Fruit fly (Drosophila melanogaster) whole organism, embryonic: ENCODE results near the gene CG9919.

ENCODE experiments used
- Blimp-1 ChIP-seq: fragments of 200-800 bp; sonication (Bioruptor generic); optimal IDR thresholded peaks from 3 replicates; lab custom pipeline; 2018; ENCODE audit warnings: missing biosample characterization, missing genetic modification characterization, mild to moderate bottlenecking, moderate library complexity, missing genetic modification reagents
- CG10209 ChIP-seq: fragments of 200-800 bp; sonication (Bioruptor generic); optimal IDR thresholded peaks from 3 replicates; lab custom pipeline; 2017; ENCODE audit warnings: missing biosample characterization, mild to moderate bottlenecking, missing genetic modification characterization, missing genetic modification reagents
- CG10267 ChIP-seq: fragments of 200-800 bp; sonication (Bioruptor generic); optimal IDR thresholded peaks from 2 replicates; lab custom pipeline; 2018; ENCODE audit warnings: missing biosample characterization, mild to moderate bottlenecking, missing genetic modification characterization, moderate library complexity
- CG10565 ChIP-seq: fragments of 200-800 bp; sonication (Bioruptor generic); optimal IDR thresholded peaks from 3 replicates; lab custom pipeline; 2016; ENCODE audit warnings: missing biosample characterization, mild to moderate bottlenecking, missing genetic modification characterization
- CG10654 ChIP-seq: fragments of 200-800 bp; sonication (Bioruptor generic); optimal IDR thresholded peaks from 2 replicates; lab custom pipeline; 2016; ENCODE audit warnings: missing biosample characterization, missing genetic modification characterization
- CG12659 ChIP-seq: fragments of 200-800 bp; sonication (Bioruptor generic); optimal IDR thresholded peaks from 3 replicates; lab custom pipeline; 2017; ENCODE audit warnings: mild to moderate bottlenecking, missing biosample characterization, missing genetic modification reagents, missing genetic modification characterization
- CG12769 ChIP-seq: fragments of 200-800 bp; sonication (Bioruptor generic); optimal IDR thresholded peaks from 2 replicates; lab custom pipeline; 2019; ENCODE audit warnings: missing biosample characterization, mild to moderate bottlenecking, missing genetic modification characterization, moderate library complexity
- CG13424 ChIP-seq: fragments of 200-800 bp; sonication (Bioruptor generic); optimal IDR thresholded peaks from 2 replicates; lab custom pipeline; 2019; ENCODE audit warnings: missing biosample characterization, mild to moderate bottlenecking, missing genetic modification characterization, moderate library complexity
- CG13775 ChIP-seq: fragments of 200-800 bp; sonication (Bioruptor generic); optimal IDR thresholded peaks from 3 replicates; lab custom pipeline; 2017; ENCODE audit warnings: missing biosample characterization, mild to moderate bottlenecking, missing genetic modification characterization
- CG1603 ChIP-seq: fragments of 200-800 bp; sonication (Bioruptor generic); optimal IDR thresholded peaks from 2 replicates; lab custom pipeline; 2019; ENCODE audit warnings: missing biosample characterization, mild to moderate bottlenecking, missing genetic modification characterization, moderate library complexity
- CG17186 ChIP-seq: fragments of 200-800 bp; sonication (Bioruptor generic); optimal IDR thresholded peaks from 3 replicates; lab custom pipeline; 2017; ENCODE audit warnings: missing biosample characterization, missing genetic modification reagents, missing genetic modification characterization
- CG18011 ChIP-seq: fragments of 200-800 bp; sonication (Bioruptor generic); optimal IDR thresholded peaks from 2 replicates; lab custom pipeline; 2017; ENCODE audit warnings: missing biosample characterization, missing genetic modification characterization, mild to moderate bottlenecking, moderate library complexity, missing genotype
- CG34224 ChIP-seq: fragments of 200-800 bp; sonication (Bioruptor generic); IDR thresholded peaks from 3 replicates; pipeline ENCODE4 v1.3.6; 2022; ENCODE audit warnings: missing biosample characterization, missing genetic modification characterization; ENCODE audit not compliant: partially characterized antibody
- CG3847 ChIP-seq: fragments of 200-800 bp; sonication (Bioruptor generic); IDR thresholded peaks from 2 replicates; pipeline ENCODE4 v1.3.6; 2022; ENCODE audit warnings: missing biosample characterization, missing genetic modification characterization
- CG42726 ChIP-seq: fragments of 200-800 bp; sonication (Bioruptor generic); IDR thresholded peaks from 2 replicates; pipeline ENCODE4 v1.3.6; 2022; ENCODE audit warnings: missing biosample characterization, missing genetic modification characterization; ENCODE audit not compliant: partially characterized antibody
- CG4820 ChIP-seq: fragments of 200-800 bp; sonication (Bioruptor generic); optimal IDR thresholded peaks from 3 replicates; lab custom pipeline; 2016; ENCODE audit warnings: missing biosample characterization, missing genetic modification characterization
- CG4854 ChIP-seq: fragments of 200-800 bp; sonication (Bioruptor generic); optimal IDR thresholded peaks from 2 replicates; lab custom pipeline; 2016; ENCODE audit warnings: missing biosample characterization, missing genetic modification characterization, inconsistent platforms
- CG6272 ChIP-seq: fragments of 200-800 bp; sonication (Bioruptor generic); IDR thresholded peaks from 2 replicates; pipeline ENCODE4 v1.3.6; 2022; ENCODE audit warnings: missing biosample characterization, missing genetic modification characterization
- CG6791 ChIP-seq: fragments of 200-800 bp; sonication (Bioruptor generic); IDR thresholded peaks from 3 replicates; pipeline ENCODE4 v1.3.6; 2022; ENCODE audit warnings: missing biosample characterization, missing genetic modification characterization; ENCODE audit not compliant: partially characterized antibody
- CG7271 ChIP-seq: fragments of 200-800 bp; sonication (Bioruptor generic); optimal IDR thresholded peaks from 2 replicates; lab custom pipeline; 2018; ENCODE audit warnings: missing biosample characterization, mild to moderate bottlenecking, missing genetic modification characterization, moderate library complexity
- CG7372 ChIP-seq: fragments of 200-800 bp; sonication (Bioruptor generic); IDR thresholded peaks from 2 replicates; pipeline ENCODE4 v1.3.6; 2022; ENCODE audit warnings: missing biosample characterization, missing genetic modification characterization
- CG7928 ChIP-seq: fragments of 200-800 bp; sonication (Bioruptor generic); optimal IDR thresholded peaks from 2 replicates; lab custom pipeline; 2017; ENCODE audit warnings: missing biosample characterization, mild to moderate bottlenecking, missing genetic modification characterization
- CrebB ChIP-seq: fragments of 200-800 bp; sonication (Bioruptor generic); optimal IDR thresholded peaks from 3 replicates; lab custom pipeline; 2018; ENCODE audit warnings: missing biosample characterization, mild to moderate bottlenecking, missing genetic modification characterization
- Dp ChIP-seq: fragments of 200-800 bp; sonication (Bioruptor generic); optimal IDR thresholded peaks from 2 replicates; lab custom pipeline; 2018; ENCODE audit warnings: missing biosample characterization, mild to moderate bottlenecking, missing genetic modification characterization, moderate library complexity
- Dref ChIP-seq: fragments of 200-800 bp; sonication (Bioruptor generic); IDR thresholded peaks from 2 replicates; pipeline ENCODE4 v1.3.6; 2022; ENCODE audit warnings: missing biosample characterization, missing genetic modification characterization
- E2f2 ChIP-seq: fragments of 200-800 bp; sonication (Bioruptor generic); IDR thresholded peaks from 2 replicates; pipeline ENCODE4 v1.3.6; 2022; ENCODE audit warnings: missing biosample characterization, missing genetic modification characterization
- Eip74EF ChIP-seq, 2 experiments: fragments of 200-800 bp in 1 of 2; fragments of >200 bp in 1 of 2; sonication (Bioruptor generic) in 1 of 2; optimal IDR thresholded peaks; 2 replicates each; lab custom pipeline; 2017 to 2019; ENCODE audit warnings: missing biosample characterization in 2 of 2, missing genetic modification characterization in 2 of 2, mild to moderate bottlenecking in 1 of 2, moderate library complexity in 1 of 2
- Elba2 ChIP-seq: fragments of 200-800 bp; sonication (Bioruptor generic); optimal IDR thresholded peaks from 3 replicates; lab custom pipeline; 2016; ENCODE audit warnings: missing biosample characterization, missing genetic modification characterization
- Ets97D ChIP-seq: fragments of 200-800 bp; sonication (Bioruptor generic); optimal IDR thresholded peaks from 3 replicates; lab custom pipeline; 2016; ENCODE audit warnings: missing biosample characterization, missing genetic modification characterization
- Fer3 ChIP-seq: fragments of 200-800 bp; sonication (Bioruptor generic); optimal IDR thresholded peaks from 2 replicates; lab custom pipeline; 2018; ENCODE audit warnings: missing biosample characterization, mild to moderate bottlenecking, missing genetic modification characterization, moderate library complexity
- Gsc ChIP-seq: fragments of 200-800 bp; sonication (Bioruptor generic); IDR thresholded peaks from 2 replicates; pipeline ENCODE4 v1.3.6; 2022; ENCODE audit warnings: missing biosample characterization, missing genetic modification characterization
- Med ChIP-seq: fragments of 200-800 bp; sonication (Bioruptor generic); peaks from one replicate; lab custom pipeline; 2016; ENCODE audit warnings: missing biosample characterization, missing genetic modification characterization, mild to moderate bottlenecking, inconsistent platforms, moderate library complexity
- Oaz ChIP-seq: fragments of 200-800 bp; sonication (Bioruptor generic); IDR thresholded peaks from 2 replicates; pipeline ENCODE4 v1.3.6; 2022; ENCODE audit warnings: missing biosample characterization, missing genetic modification characterization
- Ptx1 ChIP-seq: fragments of 200-800 bp; sonication (Bioruptor generic); IDR thresholded peaks from 2 replicates; pipeline ENCODE4 v1.3.6; 2022; ENCODE audit warnings: missing biosample characterization, missing genetic modification characterization
- Xrp1 ChIP-seq: fragments of 200-800 bp; sonication (Bioruptor generic); IDR thresholded peaks from 2 replicates; pipeline ENCODE4 v1.3.6; 2022; ENCODE audit warnings: missing biosample characterization, missing genetic modification characterization
- abd-A ChIP-seq: fragments of 200-800 bp; sonication (Bioruptor generic); optimal IDR thresholded peaks from 3 replicates; lab custom pipeline; 2019; ENCODE audit warnings: missing biosample characterization, mild to moderate bottlenecking, missing genetic modification characterization, moderate library complexity
- bbx ChIP-seq: fragments of 200-800 bp; sonication (Bioruptor generic); IDR thresholded peaks from 2 replicates; pipeline ENCODE4 v1.3.6; 2022; ENCODE audit warnings: missing biosample characterization, missing genetic modification characterization; ENCODE audit not compliant: partially characterized antibody
- cad ChIP-seq: fragments of >200 bp; optimal IDR thresholded peaks from 2 replicates; lab custom pipeline; 2017; ENCODE audit warnings: missing biosample characterization, missing genetic modification characterization
- crol ChIP-seq: fragments of 200-800 bp; sonication (Bioruptor generic); IDR thresholded peaks from 2 replicates; pipeline ENCODE4 v1.3.6; 2022; ENCODE audit warnings: missing biosample characterization, missing genetic modification characterization
- crp ChIP-seq, 2 experiments: fragments of 200-800 bp; sonication (Bioruptor generic); optimal IDR thresholded peaks; 2 replicates in 1 of 2; 3 replicates in 1 of 2; lab custom pipeline; 2017; ENCODE audit warnings: missing biosample characterization in 2 of 2, missing genetic modification characterization in 2 of 2, mild to moderate bottlenecking in 1 of 2, moderate library complexity in 1 of 2
- dimm ChIP-seq: fragments of 200-800 bp; sonication (Bioruptor generic); IDR thresholded peaks from 2 replicates; pipeline ENCODE4 v1.3.6; 2022; ENCODE audit warnings: missing biosample characterization, missing genetic modification characterization
- dm ChIP-seq: fragments of 200-800 bp; sonication (Bioruptor generic); optimal IDR thresholded peaks from 3 replicates; lab custom pipeline; 2016; ENCODE audit warnings: missing biosample characterization, missing genetic modification characterization
- gem ChIP-seq: fragments of 200-800 bp; sonication (Bioruptor generic); optimal IDR thresholded peaks from 2 replicates; lab custom pipeline; 2019; ENCODE audit warnings: missing biosample characterization, mild to moderate bottlenecking, missing genetic modification characterization, moderate library complexity
- ken ChIP-seq: fragments of 200-800 bp; sonication (Bioruptor generic); IDR thresholded peaks from 3 replicates; pipeline ENCODE4 v1.3.6; 2022; ENCODE audit warnings: missing biosample characterization, missing genetic modification characterization
- knrl ChIP-seq: fragments of 200-800 bp; sonication (Bioruptor generic); IDR thresholded peaks from 3 replicates; pipeline ENCODE4 v1.3.6; 2022; ENCODE audit warnings: missing biosample characterization, missing genetic modification characterization; ENCODE audit not compliant: partially characterized antibody
- odd ChIP-seq: fragments of 200-800 bp; sonication (Bioruptor generic); optimal IDR thresholded peaks from 2 replicates; lab custom pipeline; 2017; ENCODE audit warnings: missing biosample characterization, mild to moderate bottlenecking, missing genetic modification characterization
- onecut ChIP-seq: fragments of 200-800 bp; sonication (Bioruptor generic); IDR thresholded peaks from 2 replicates; pipeline ENCODE4 v1.3.6; 2022; ENCODE audit warnings: missing biosample characterization, missing genetic modification characterization
- sens ChIP-seq: fragments of 200-800 bp; sonication (Bioruptor generic); peaks from one replicate; lab custom pipeline; 2016; ENCODE audit warnings: missing biosample characterization, missing genetic modification characterization
- ttk ChIP-seq: fragments of 200-800 bp; sonication (Bioruptor generic); IDR thresholded peaks from 2 replicates; pipeline ENCODE4 v2.1.2; 2022; ENCODE audit warnings: missing biosample characterization, missing genetic modification characterization
- wor ChIP-seq: fragments of 200-800 bp; sonication (Bioruptor generic); IDR thresholded peaks from 2 replicates; pipeline ENCODE4 v1.3.6; 2022; ENCODE audit warnings: missing biosample characterization, missing genetic modification characterization

Gene CG9919

dm6 chrX:16325472-16325871, 5.1 kb downstream of the CG9919 start, which contains the start of gene CalpC (continued):
- TF ChIP-seq E2f2 (GFP tag; lab: Robert Waterston, UW) (peak; percentile 61; the same call in 1 of the 2 replicates), CG4820 (GFP tag; lab: Kevin White, UChicago) (no peak), CG1603 (tag; lab: Kevin White, UChicago) (peak; percentile 33), Blimp-1 (GFP tag; lab: Kevin White, UChicago) (peak; percentile 40), CG12769 (peak; percentile 46), ttk (GFP tag; lab: Robert Waterston, UW) (no peak), Dp (GFP tag; lab: Kevin White, UChicago) (peak; percentile 34), Oaz (GFP tag; lab: Robert Waterston, UW) (no peak), CG7372 (GFP tag; lab: Robert Waterston, UW) (no peak), CG18011 (GFP tag; lab: Kevin White, UChicago) (no peak), dimm (GFP tag; lab: Robert Waterston, UW) (no peak), crp (GFP tag; optimal IDR thresholded peaks at IDR 0.05; lab: Kevin White, UChicago) (no peak), onecut (no peak), ken (GFP tag; lab: Robert Waterston, UW) (no peak), abd-A (peak; percentile 39), cad (GFP tag; lab: Kevin White, UChicago) (no peak), Med (GFP tag; lab: Kevin White, UChicago) (no peak), CG34224 (GFP tag; lab: Robert Waterston, UW) (no peak), Xrp1 (no peak), gem (tag; lab: Kevin White, UChicago) (no peak), dm (GFP tag; lab: Kevin White, UChicago) (no peak), CG3847 (GFP tag; lab: Robert Waterston, UW) (no peak), CG10209 (GFP tag; lab: Kevin White, UChicago) (no peak), CG10565 (GFP tag; lab: Kevin White, UChicago) (no peak), knrl (GFP tag; lab: Robert Waterston, UW) (0 out of 3 replicates have a peak, but pooled peaks have one; percentile 21), odd (GFP tag; lab: Kevin White, UChicago) (no peak), Fer3 (tag; lab: Kevin White, UChicago) (no peak), CG13775 (no peak), CG10654 (GFP tag; lab: Kevin White, UChicago) (no peak), Eip74EF (GFP tag; optimal IDR thresholded peaks at IDR 0.05; lab: Kevin White, UChicago) (no peak), Gsc (GFP tag; lab: Robert Waterston, UW) (no peak), CG6272 (no peak), bbx (GFP tag; lab: Robert Waterston, UW) (0 out of 2 replicates have a peak, but pooled peaks have one; percentile 40), Elba2 (GFP tag; lab: Kevin White, UChicago) (no peak), CG4854 (no peak), CG10267 (tag; lab: Kevin White, UChicago) (no peak), sens (GFP tag; lab: Kevin White, UChicago) (no peak), CG12659 (GFP tag; lab: Kevin White, UChicago) (no peak), CG42726 (GFP tag; lab: Robert Waterston, UW) (0 out of 2 replicates have a peak, but pooled peaks have one; percentile 11), Ets97D (GFP tag; lab: Kevin White, UChicago) (no peak), wor (no peak), CG6791 (GFP tag; lab: Robert Waterston, UW) (no peak; the same call in 2 of the 3 replicates), CG17186 (GFP tag; lab: Kevin White, UChicago) (peak; percentile 58), Ptx1 (GFP tag; lab: Robert Waterston, UW) (no peak), crol (GFP tag; lab: Robert Waterston, UW) (no peak), CG7928 (no peak), CG13424 (tag; lab: Kevin White, UChicago) (no peak), CG7271 (tag; lab: Kevin White, UChicago) (no peak), CrebB (tag; lab: Kevin White, UChicago) (no peak), Dref (GFP tag; lab: Robert Waterston, UW) (peak; percentile 36; the same call in 1 of the 2 replicates)
